Worm (Caenorhabditis elegans) whole organism, early embryonic: Measurements from ENCODE around the gene str-185.

Experiments used
- hmbx-1 ChIP-seq: sonication (generic microtip); optimal IDR thresholded peaks from 2 replicates; lab custom pipeline; 2016; ENCODE audit warnings: mild to moderate bottlenecking, missing genetic modification characterization, missing compliant biosample characterization
- hnd-1 ChIP-seq: sonication (generic microtip); optimal IDR thresholded peaks from 2 replicates; lab custom pipeline; 2016; ENCODE audit warnings: missing genetic modification characterization, missing compliant biosample characterization

- TF ChIP-seq hmbx-1 (no peak), hnd-1 (tag; lab: Kevin White, UChicago) (no peak)
These were observed 20.0 kb upstream of the str-185 start for ce11 chrIV:4449843-4450242.
